Fruit fly (Drosophila melanogaster): Measurements from ENCODE around the gene Mau2.

- TF ChIP-seq Ets98B (GFP tag; IDR thresholded peaks at IDR 0.05) (no peak), EcR (GFP tag; optimal IDR thresholded peaks at IDR 0.05) (no peak), CG14655 (GFP tag; optimal IDR thresholded peaks at IDR 0.05) (no peak), CG15710 (tag; optimal IDR thresholded peaks at IDR 0.05) (no peak), CG34367 (tag; optimal IDR thresholded peaks at IDR 0.05) (no peak), D1 (tag; optimal IDR thresholded peaks at IDR 0.05) (no peak), CG13204 (GFP tag; optimal IDR thresholded peaks at IDR 0.05) (no peak), fd96Ca (GFP tag; IDR thresholded peaks at IDR 0.05) (no peak)
Measured at dm6 chr3R:15181467-15181866, 27.5 kb upstream of the Mau2 start, which contains the start of gene Mf.

All from whole organism, pupa.